Worm (Caenorhabditis elegans) whole organism, young adult: ENCODE results near the gene nlp-19.

ENCODE experiments used
- B0035.1 ChIP-seq: sonication (generic microtip); optimal IDR thresholded peaks from 2 replicates; lab custom pipeline; 2016; ENCODE audit warnings: missing genetic modification characterization, mild to moderate bottlenecking, missing compliant biosample characterization, missing genotype, missing genetic modification reagents
- F55B11.4 ChIP-seq: sonication (generic microtip); optimal IDR thresholded peaks from 2 replicates; lab custom pipeline; 2016; ENCODE audit warnings: missing compliant biosample characterization, missing genetic modification characterization, borderline replicate concordance; ENCODE audit not compliant: insufficient read depth
- K11D2.4 ChIP-seq: fragments of 200-800 bp; sonication (Bioruptor generic); IDR thresholded peaks from 2 replicates; pipeline ENCODE4 v1.3.6; 2022; ENCODE audit warnings: missing genetic modification reagents, missing genetic modification characterization, missing compliant biosample characterization
- ama-1 ChIP-seq, 3 experiments: fragments of 150-350 bp in 1 of 3; sonication (generic microtip) in 2 of 3; optimal IDR thresholded peaks; 2 replicates each; lab custom pipeline; 2014 to 2018; ENCODE audit warnings: missing biosample characterization in 2 of 3, missing genetic modification characterization in 2 of 3, missing genetic modification reagents in 2 of 3
- egl-18 ChIP-seq: fragments of 200-800 bp; sonication (Bioruptor generic); IDR thresholded peaks from 2 replicates; pipeline ENCODE4 v1.3.6; 2022; ENCODE audit warnings: missing genetic modification reagents, missing genetic modification characterization, missing compliant biosample characterization
- hsf-1 ChIP-seq: fragments of 200-800 bp; sonication (Bioruptor generic); IDR thresholded peaks from 2 replicates; pipeline ENCODE4 v1.3.6; 2022; ENCODE audit warnings: missing genetic modification reagents, missing genetic modification characterization, missing compliant biosample characterization
- madf-3 ChIP-seq: fragments of 200-800 bp; sonication (Bioruptor generic); IDR thresholded peaks from 2 replicates; pipeline ENCODE4 v1.3.6; 2022; ENCODE audit warnings: missing genetic modification reagents, missing genetic modification characterization, missing compliant biosample characterization
- nhr-27 ChIP-seq: fragments of 200-800 bp; sonication (Bioruptor generic); optimal IDR thresholded peaks from 2 replicates; lab custom pipeline; 2018; ENCODE audit warnings: mild to moderate bottlenecking, missing genetic modification characterization, moderate library complexity, missing compliant biosample characterization
- nhr-90 ChIP-seq: sonication (generic microtip); optimal IDR thresholded peaks from 2 replicates; lab custom pipeline; 2016; ENCODE audit warnings: missing genotype, mild to moderate bottlenecking, missing genetic modification characterization, missing compliant biosample characterization
- tbp1 ChIP-seq: fragments of 200-800 bp; sonication (Bioruptor generic); optimal IDR thresholded peaks from 2 replicates; lab custom pipeline; 2018; ENCODE audit warnings: mild to moderate bottlenecking, missing genetic modification characterization, missing compliant biosample characterization
- unc-62 ChIP-seq: fragments of 150-350 bp; optimal IDR thresholded peaks from 2 replicates; lab custom pipeline; 2014; ENCODE audit warnings: missing biosample characterization, missing genetic modification reagents, missing genetic modification characterization
- zim-3 ChIP-seq: sonication (generic microtip); optimal IDR thresholded peaks from 2 replicates; lab custom pipeline; 2017; ENCODE audit warnings: mild to moderate bottlenecking, missing genetic modification characterization, moderate library complexity, missing compliant biosample characterization

- TF ChIP-seq ama-1 (optimal IDR thresholded peaks at IDR 0.05; lab: Kevin White, UChicago) (no peak), ama-1 (GFP tag; optimal IDR thresholded peaks at IDR 0.05; lab: Kevin White, UChicago) (no peak), B0035.1 (tag; lab: Kevin White, UChicago) (peak; percentile 64), nhr-27 (tag; lab: Kevin White, UChicago) (peak; percentile 59), nhr-90 (peak; percentile 86), tbp1 (GFP tag; lab: Kevin White, UChicago) (peak; percentile 99), madf-3 (GFP tag; lab: Robert Waterston, UW) (no peak), unc-62 (GFP tag; lab: Kevin White, UChicago) (no peak), hsf-1 (GFP tag; lab: Robert Waterston, UW) (no peak), egl-18 (0 out of 2 replicates have a peak, but pooled peaks have one; percentile 63), K11D2.4 (GFP tag; lab: Robert Waterston, UW) (0 out of 2 replicates have a peak, but pooled peaks have one; percentile 45), zim-3 (tag; lab: Kevin White, UChicago) (peak; percentile 2), F55B11.4 (tag; lab: Kevin White, UChicago) (no peak)
Measured at ce11 chrX:10963453-10964046, 5.0 kb downstream of the nlp-19 start, which contains the start of gene nas-10.
